Fruit fly (Drosophila melanogaster) whole organism, embryonic: ENCODE results near the gene Glyat.
A peak's percentile ranks its signal among the peaks of the same experiment; 100 is the strongest.

Source experiments
- Atf6 ChIP-seq: fragments of 200-800 bp; sonication (Bioruptor generic); IDR thresholded peaks from 2 replicates; pipeline ENCODE4 v1.3.6; 2022; ENCODE audit warnings: missing biosample characterization, missing genetic modification characterization
- CG11504 ChIP-seq: fragments of 200-800 bp; sonication (Bioruptor generic); optimal IDR thresholded peaks from 3 replicates; lab custom pipeline; 2019; ENCODE audit warnings: missing biosample characterization, mild to moderate bottlenecking, missing genetic modification characterization, moderate library complexity
- CG11696 ChIP-seq: fragments of 200-800 bp; sonication (Bioruptor generic); IDR thresholded peaks from 2 replicates; pipeline ENCODE4 v1.3.6; 2022; ENCODE audit warnings: missing biosample characterization, missing genetic modification characterization
- CG11723 ChIP-seq: fragments of 200-800 bp; sonication (Bioruptor generic); optimal IDR thresholded peaks from 2 replicates; lab custom pipeline; 2017; ENCODE audit warnings: missing biosample characterization, mild to moderate bottlenecking, missing genetic modification characterization
- CG1233 ChIP-seq: fragments of 200-800 bp; sonication (Bioruptor generic); optimal IDR thresholded peaks from 4 replicates; lab custom pipeline; 2018; ENCODE audit warnings: missing biosample characterization, mild to moderate bottlenecking, missing genetic modification characterization
- CG13287 ChIP-seq: fragments of 200-800 bp; sonication (Bioruptor generic); IDR thresholded peaks from 2 replicates; pipeline ENCODE4 v1.3.6; 2022; ENCODE audit warnings: missing biosample characterization, missing genetic modification characterization; ENCODE audit not compliant: partially characterized antibody
- CG13424 ChIP-seq: fragments of 200-800 bp; sonication (Bioruptor generic); optimal IDR thresholded peaks from 2 replicates; lab custom pipeline; 2019; ENCODE audit warnings: missing biosample characterization, mild to moderate bottlenecking, missing genetic modification characterization, moderate library complexity
- CG14710 ChIP-seq: fragments of 200-800 bp; sonication (Bioruptor generic); optimal IDR thresholded peaks from 3 replicates; lab custom pipeline; 2019; ENCODE audit warnings: missing biosample characterization, mild to moderate bottlenecking, missing genetic modification characterization, moderate library complexity
- CG2875 ChIP-seq: fragments of 200-800 bp; sonication (Bioruptor generic); optimal IDR thresholded peaks from 2 replicates; lab custom pipeline; 2017; ENCODE audit warnings: missing biosample characterization, mild to moderate bottlenecking, missing genetic modification characterization, missing genetic modification reagents
- CG30020 ChIP-seq: fragments of 200-800 bp; optimal IDR thresholded peaks from 2 replicates; lab custom pipeline; 2019; ENCODE audit warnings: missing biosample characterization, mild to moderate bottlenecking, missing genetic modification characterization, moderate library complexity
- CG30403 ChIP-seq: fragments of 200-800 bp; sonication (Bioruptor generic); optimal IDR thresholded peaks from 3 replicates; lab custom pipeline; 2016; ENCODE audit warnings: missing biosample characterization, missing genetic modification characterization
- CG32772 ChIP-seq: fragments of 200-800 bp; sonication (Bioruptor generic); IDR thresholded peaks from 2 replicates; pipeline ENCODE4 v1.3.6; 2022; ENCODE audit warnings: missing biosample characterization, missing genetic modification characterization
- CG33557 ChIP-seq: fragments of 200-800 bp; sonication (Bioruptor generic); optimal IDR thresholded peaks from 2 replicates; lab custom pipeline; 2019; ENCODE audit warnings: missing biosample characterization, mild to moderate bottlenecking, missing genetic modification characterization, moderate library complexity
- CG34224 ChIP-seq: fragments of 200-800 bp; sonication (Bioruptor generic); IDR thresholded peaks from 3 replicates; pipeline ENCODE4 v1.3.6; 2022; ENCODE audit warnings: missing biosample characterization, missing genetic modification characterization; ENCODE audit not compliant: partially characterized antibody
- CG3726 ChIP-seq: fragments of 200-800 bp; sonication (Bioruptor generic); IDR thresholded peaks from 3 replicates; pipeline ENCODE4, ENCODE4 v1.3.6; 2022; ENCODE audit warnings: missing biosample characterization, missing genetic modification characterization
- CG3838 ChIP-seq: fragments of 200-800 bp; sonication (Bioruptor generic); optimal IDR thresholded peaks from 3 replicates; lab custom pipeline; 2016; ENCODE audit warnings: missing biosample characterization, missing genetic modification characterization
- CG3995 ChIP-seq: fragments of 200-800 bp; sonication (Bioruptor generic); optimal IDR thresholded peaks from 3 replicates; lab custom pipeline; 2016; ENCODE audit warnings: missing biosample characterization, missing genetic modification characterization
- CG4282 ChIP-seq: fragments of 200-800 bp; sonication (Bioruptor generic); optimal IDR thresholded peaks from 2 replicates; lab custom pipeline; 2016; ENCODE audit warnings: missing biosample characterization, missing genetic modification characterization
- CG4730 ChIP-seq: fragments of 200-800 bp; sonication (Bioruptor generic); IDR thresholded peaks from 2 replicates; pipeline ENCODE4 v1.3.6; 2022; ENCODE audit warnings: missing biosample characterization, missing genetic modification characterization
- CG4854 ChIP-seq: fragments of 200-800 bp; sonication (Bioruptor generic); optimal IDR thresholded peaks from 2 replicates; lab custom pipeline; 2016; ENCODE audit warnings: missing biosample characterization, missing genetic modification characterization, inconsistent platforms
- CG7928 ChIP-seq: fragments of 200-800 bp; sonication (Bioruptor generic); optimal IDR thresholded peaks from 2 replicates; lab custom pipeline; 2017; ENCODE audit warnings: missing biosample characterization, mild to moderate bottlenecking, missing genetic modification characterization
- Camta ChIP-seq: fragments of 200-800 bp; sonication (Bioruptor generic); optimal IDR thresholded peaks from 2 replicates; lab custom pipeline; 2016; ENCODE audit warnings: missing biosample characterization, missing genetic modification characterization
- D19A ChIP-seq: fragments of 200-800 bp; optimal IDR thresholded peaks from 3 replicates; lab custom pipeline; 2019; ENCODE audit warnings: missing biosample characterization, mild to moderate bottlenecking, missing genetic modification characterization, moderate library complexity
- Dad ChIP-seq: fragments of 200-800 bp; sonication (Bioruptor generic); optimal IDR thresholded peaks from 3 replicates; lab custom pipeline; 2016; ENCODE audit warnings: missing biosample characterization, missing genetic modification characterization
- Dll ChIP-seq: fragments of 200-800 bp; sonication (Bioruptor generic); IDR thresholded peaks from 4 replicates; pipeline ENCODE4 v1.3.6; 2022; ENCODE audit warnings: missing biosample characterization, missing genetic modification characterization; ENCODE audit not compliant: partially characterized antibody
- ERR ChIP-seq: fragments of 200-800 bp; sonication (Bioruptor generic); optimal IDR thresholded peaks from 2 replicates; lab custom pipeline; 2016; ENCODE audit warnings: missing biosample characterization, missing genetic modification characterization
- HLH4C ChIP-seq: fragments of 200-800 bp; sonication (Bioruptor generic); IDR thresholded peaks from 3 replicates; pipeline ENCODE4 v1.3.6; 2022; ENCODE audit warnings: missing biosample characterization, missing genetic modification characterization; ENCODE audit not compliant: partially characterized antibody
- HmgZ ChIP-seq: fragments of 200-800 bp; sonication (Bioruptor generic); optimal IDR thresholded peaks from 2 replicates; lab custom pipeline; 2018; ENCODE audit warnings: missing biosample characterization, mild to moderate bottlenecking, missing genetic modification characterization
- NC2β ChIP-seq: fragments of 200-800 bp; sonication (Bioruptor generic); optimal IDR thresholded peaks from 2 replicates; lab custom pipeline; 2016; ENCODE audit warnings: missing biosample characterization, missing genetic modification characterization
- Nf-YA ChIP-seq: fragments of 200-800 bp; sonication (Bioruptor generic); IDR thresholded peaks from 2 replicates; pipeline ENCODE4 v1.3.6; 2022; ENCODE audit warnings: missing biosample characterization, missing genetic modification characterization
- Opbp ChIP-seq: fragments of 200-800 bp; sonication (Bioruptor generic); IDR thresholded peaks from 3 replicates; pipeline ENCODE4 v1.3.6; 2022; ENCODE audit warnings: missing biosample characterization, missing genetic modification characterization; ENCODE audit not compliant: partially characterized antibody
- Side ChIP-seq: fragments of 200-800 bp; sonication (Bioruptor generic); optimal IDR thresholded peaks from 2 replicates; lab custom pipeline; 2016; ENCODE audit warnings: missing biosample characterization, missing genetic modification characterization
- bigmax ChIP-seq: fragments of 200-800 bp; sonication (Bioruptor generic); optimal IDR thresholded peaks from 2 replicates; lab custom pipeline; 2018; ENCODE audit warnings: missing biosample characterization, mild to moderate bottlenecking, missing genetic modification characterization
- bowl ChIP-seq: fragments of 200-800 bp; sonication (Bioruptor generic); IDR thresholded peaks from 2 replicates; pipeline ENCODE4 v1.3.6; 2022; ENCODE audit warnings: missing biosample characterization, missing genetic modification characterization
- eyg ChIP-seq: fragments of 200-800 bp; sonication (Bioruptor generic); optimal IDR thresholded peaks from 3 replicates; lab custom pipeline; 2016; ENCODE audit warnings: missing biosample characterization, missing genetic modification characterization
- fd3F ChIP-seq: fragments of 200-800 bp; sonication (Bioruptor generic); optimal IDR thresholded peaks from 2 replicates; lab custom pipeline; 2018; ENCODE audit warnings: missing biosample characterization, mild to moderate bottlenecking, missing genetic modification characterization, moderate library complexity
- ham ChIP-seq: fragments of 200-800 bp; sonication (Bioruptor generic); IDR thresholded peaks from 2 replicates; pipeline ENCODE4 v1.3.6; 2022; ENCODE audit warnings: missing biosample characterization, missing genetic modification characterization
- ind ChIP-seq: fragments of 200-800 bp; sonication (Bioruptor generic); optimal IDR thresholded peaks from 3 replicates; lab custom pipeline; 2016; ENCODE audit warnings: missing biosample characterization, missing genetic modification characterization
- lov ChIP-seq, 2 experiments: fragments of 200-800 bp in 1 of 2; fragments of >200 bp in 1 of 2; sonication (Bioruptor generic) in 1 of 2; IDR thresholded peaks in 1 of 2; optimal IDR thresholded peaks in 1 of 2; 2 replicates in 1 of 2; 3 replicates in 1 of 2; pipeline versions ENCODE4 v1.3.6 to Lab custom; 2017 to 2022; ENCODE audit warnings: missing biosample characterization in 1 of 2, missing genetic modification characterization in 1 of 2
- nmo ChIP-seq: fragments of 200-800 bp; sonication (Bioruptor generic); optimal IDR thresholded peaks from 2 replicates; lab custom pipeline; 2018; ENCODE audit warnings: missing biosample characterization, mild to moderate bottlenecking, missing genetic modification characterization, moderate library complexity
- nom ChIP-seq: fragments of 200-800 bp; sonication (Bioruptor generic); optimal IDR thresholded peaks from 2 replicates; lab custom pipeline; 2017; ENCODE audit warnings: missing biosample characterization, missing genetic modification characterization, mild to moderate bottlenecking, moderate library complexity, missing genetic modification reagents
- row ChIP-seq: fragments of 200-800 bp; sonication (Bioruptor generic); IDR thresholded peaks from 3 replicates; pipeline ENCODE4 v1.3.6; 2022; ENCODE audit warnings: missing biosample characterization, missing genetic modification characterization
- schlank ChIP-seq: fragments of 200-800 bp; sonication (Bioruptor generic); optimal IDR thresholded peaks from 2 replicates; lab custom pipeline; 2018; ENCODE audit warnings: missing biosample characterization, mild to moderate bottlenecking, missing genetic modification characterization
- shn ChIP-seq: fragments of 200-800 bp; sonication (Bioruptor generic); optimal IDR thresholded peaks from 3 replicates; lab custom pipeline; 2016; ENCODE audit warnings: missing biosample characterization, missing genetic modification characterization
- tgo ChIP-seq: fragments of 200-800 bp; sonication (Bioruptor generic); IDR thresholded peaks from 3 replicates; pipeline ENCODE4 v1.3.6; 2022; ENCODE audit warnings: missing biosample characterization, missing genetic modification characterization
- twi ChIP-seq: fragments of 200-800 bp; optimal IDR thresholded peaks from 2 replicates; lab custom pipeline; 2019; ENCODE audit warnings: missing biosample characterization, mild to moderate bottlenecking, missing genetic modification characterization, moderate library complexity
- unc-4 ChIP-seq: fragments of 200-800 bp; sonication (Bioruptor generic); IDR thresholded peaks from 2 replicates; pipeline ENCODE4 v1.3.6; 2022; ENCODE audit warnings: missing biosample characterization, missing genetic modification characterization; ENCODE audit not compliant: partially characterized antibody
- wdn ChIP-seq: fragments of 200-800 bp; sonication (Bioruptor generic); IDR thresholded peaks from 2 replicates; pipeline ENCODE4 v1.3.6; 2022; ENCODE audit warnings: missing biosample characterization, missing genetic modification characterization

The Glyat gene

dm6 chr2L:8042645-8043281 lies 32.3 kb upstream of the Glyat start, which contains the start of gene RpL36A (continued):
- peak; percentile 37 for TF ChIP-seq CG33557 (GFP tag; lab: Kevin White, UChicago)
- TF ChIP-seq CG11723, result peak; percentile 46
- peak; percentile 54 for TF ChIP-seq HLH4C (GFP tag; lab: Robert Waterston, UW)
- no peak; the same call in 1 of the 2 replicates for TF ChIP-seq wdn (GFP tag; lab: Robert Waterston, UW)
- no peak for TF ChIP-seq CG4854
- peak; percentile 4 for TF ChIP-seq bigmax (GFP tag; lab: Kevin White, UChicago)
- peak; percentile 20 for TF ChIP-seq Dad (GFP tag; lab: Kevin White, UChicago)
- peak; percentile 74 for TF ChIP-seq row
- peak; percentile 80 for TF ChIP-seq Dll (GFP tag; lab: Robert Waterston, UW)
- peak; percentile 37 for TF ChIP-seq ERR (GFP tag; lab: Kevin White, UChicago)
- no peak for TF ChIP-seq D19A (tag; lab: Kevin White, UChicago)
- TF ChIP-seq CG30403 (GFP tag; lab: Kevin White, UChicago), result peak; percentile 68
- peak; percentile 64 for TF ChIP-seq CG14710 (tag; lab: Kevin White, UChicago)
- TF ChIP-seq CG30020, result peak; percentile 86
- peak; percentile 90 for TF ChIP-seq CG3995 (GFP tag; lab: Kevin White, UChicago)
- no peak for TF ChIP-seq CG7928 (GFP tag; lab: Kevin White, UChicago)
- peak; percentile 47 for TF ChIP-seq nmo (GFP tag; lab: Kevin White, UChicago)
- no peak for TF ChIP-seq ham (GFP tag; lab: Robert Waterston, UW)
- peak; percentile 68 for TF ChIP-seq schlank
- TF ChIP-seq bowl (GFP tag; lab: Robert Waterston, UW), result 0 out of 2 replicates have a peak, but pooled peaks have one; percentile 20
- peak; percentile 73 for TF ChIP-seq unc-4 (GFP tag; lab: Robert Waterston, UW)
- peak; percentile 49 for TF ChIP-seq eyg (GFP tag; lab: Kevin White, UChicago)
- peak; percentile 43 for TF ChIP-seq fd3F
- TF ChIP-seq Camta (GFP tag; lab: Kevin White, UChicago), result peak; percentile 43
- TF ChIP-seq ind, result peak; percentile 36
- TF ChIP-seq shn, result peak; percentile 46
- TF ChIP-seq CG4282, result peak; percentile 60
- no peak for TF ChIP-seq CG11504
- peak; percentile 61 for TF ChIP-seq Side (GFP tag; lab: Kevin White, UChicago)
- peak; percentile 62 for TF ChIP-seq CG2875 (GFP tag; lab: Kevin White, UChicago)
- peak; percentile 77 for TF ChIP-seq nom (GFP tag; lab: Kevin White, UChicago)
- peak; percentile 78 for TF ChIP-seq CG13287 (GFP tag; lab: Robert Waterston, UW)
- peak; percentile 33; the same call in 1 of the 2 replicates for TF ChIP-seq CG32772 (GFP tag; lab: Robert Waterston, UW)
- TF ChIP-seq CG1233 (GFP tag; lab: Kevin White, UChicago), result peak; percentile 4
- 0 out of 2 replicates have a peak, but pooled peaks have one; percentile 18 for TF ChIP-seq Nf-YA
- TF ChIP-seq CG3838 (GFP tag; lab: Kevin White, UChicago), result no peak
- TF ChIP-seq CG4730 (GFP tag; lab: Robert Waterston, UW), result 0 out of 2 replicates have a peak, but pooled peaks have one; percentile 15
- peak; percentile 40 for TF ChIP-seq CG13424 (tag; lab: Kevin White, UChicago)
- peak; percentile 31 for TF ChIP-seq CG34224
- TF ChIP-seq CG3726 (GFP tag; lab: Robert Waterston, UW), result no peak
- TF ChIP-seq Atf6, result peak; percentile 44; the same call in 1 of the 2 replicates
- peak; percentile 94 for TF ChIP-seq Opbp
- peak; percentile 98 for TF ChIP-seq NC2β (GFP tag; lab: Kevin White, UChicago)
- TF ChIP-seq HmgZ, result peak; percentile 70
- TF ChIP-seq tgo, result 0 out of 3 replicates have a peak, but pooled peaks have one; percentile 24
- TF ChIP-seq CG11696 (GFP tag; lab: Robert Waterston, UW), result 0 out of 2 replicates have a peak, but pooled peaks have one; percentile 23
- no peak for TF ChIP-seq lov (optimal IDR thresholded peaks at IDR 0.05; lab: Kevin White, UChicago)
- TF ChIP-seq lov (GFP tag; IDR thresholded peaks at IDR 0.05; lab: Robert Waterston, UW), result peak; percentile 76; the same call in 2 of the 3 replicates
- TF ChIP-seq twi (tag; lab: Kevin White, UChicago), result peak; percentile 4
